Fruit fly (Drosophila melanogaster) whole organism, embryonic: ENCODE data around the gene NKCC.

Experiments
- CG10321 ChIP-seq: fragments of 200-800 bp; sonication (Bioruptor generic); IDR thresholded peaks from 2 replicates; pipeline ENCODE4 v1.3.6; 2022; ENCODE audit warnings: missing biosample characterization, missing genetic modification characterization
- CG11723 ChIP-seq: fragments of 200-800 bp; sonication (Bioruptor generic); optimal IDR thresholded peaks from 2 replicates; lab custom pipeline; 2017; ENCODE audit warnings: missing biosample characterization, mild to moderate bottlenecking, missing genetic modification characterization
- CG12236 ChIP-seq: fragments of 200-800 bp; sonication (Bioruptor generic); optimal IDR thresholded peaks from 2 replicates; lab custom pipeline; 2016; ENCODE audit warnings: missing biosample characterization, missing genetic modification characterization
- CG12769 ChIP-seq: fragments of 200-800 bp; sonication (Bioruptor generic); optimal IDR thresholded peaks from 2 replicates; lab custom pipeline; 2019; ENCODE audit warnings: missing biosample characterization, mild to moderate bottlenecking, missing genetic modification characterization, moderate library complexity
- CG13894 ChIP-seq: fragments of 200-800 bp; sonication (Bioruptor generic); optimal IDR thresholded peaks from 3 replicates; lab custom pipeline; 2018; ENCODE audit warnings: missing biosample characterization, mild to moderate bottlenecking, missing genetic modification characterization, moderate library complexity
- CG15011 ChIP-seq: fragments of 200-800 bp; sonication (Bioruptor generic); optimal IDR thresholded peaks from 3 replicates; lab custom pipeline; 2018; ENCODE audit warnings: missing biosample characterization, mild to moderate bottlenecking, missing genetic modification characterization
- CG15514 ChIP-seq: fragments of 200-800 bp; sonication (Bioruptor generic); optimal IDR thresholded peaks from 3 replicates; lab custom pipeline; 2017; ENCODE audit warnings: missing biosample characterization, missing genetic modification characterization, mild to moderate bottlenecking, moderate library complexity, missing genetic modification reagents
- CG17328 ChIP-seq: fragments of 200-800 bp; sonication (Bioruptor generic); IDR thresholded peaks from 2 replicates; pipeline ENCODE4 v1.3.6; 2022; ENCODE audit warnings: missing biosample characterization, missing genetic modification characterization
- CG17829 ChIP-seq: fragments of 200-800 bp; optimal IDR thresholded peaks from 2 replicates; lab custom pipeline; 2019; ENCODE audit warnings: missing biosample characterization, mild to moderate bottlenecking, missing genetic modification characterization, moderate library complexity
- CG1792 ChIP-seq: fragments of 200-800 bp; sonication (Bioruptor generic); optimal IDR thresholded peaks from 2 replicates; lab custom pipeline; 2016; ENCODE audit warnings: missing biosample characterization, missing genetic modification characterization
- CG34376 ChIP-seq: fragments of 200-800 bp; sonication (Bioruptor generic); optimal IDR thresholded peaks from 2 replicates; lab custom pipeline; 2018; ENCODE audit warnings: missing biosample characterization, mild to moderate bottlenecking, missing genetic modification characterization
- CG42726 ChIP-seq: fragments of 200-800 bp; sonication (Bioruptor generic); IDR thresholded peaks from 2 replicates; pipeline ENCODE4 v1.3.6; 2022; ENCODE audit warnings: missing biosample characterization, missing genetic modification characterization; ENCODE audit not compliant: partially characterized antibody
- CG4820 ChIP-seq: fragments of 200-800 bp; sonication (Bioruptor generic); optimal IDR thresholded peaks from 3 replicates; lab custom pipeline; 2016; ENCODE audit warnings: missing biosample characterization, missing genetic modification characterization
- CG5180 ChIP-seq: fragments of 200-800 bp; sonication (Bioruptor generic); optimal IDR thresholded peaks from 3 replicates; lab custom pipeline; 2017; ENCODE audit warnings: missing biosample characterization, missing genetic modification characterization, mild to moderate bottlenecking, moderate library complexity, missing genetic modification reagents
- CG9437 ChIP-seq: fragments of 200-800 bp; sonication (Bioruptor generic); optimal IDR thresholded peaks from 2 replicates; lab custom pipeline; 2018; ENCODE audit warnings: missing biosample characterization, mild to moderate bottlenecking, missing genetic modification characterization
- CG9727 ChIP-seq: fragments of 200-800 bp; sonication (Bioruptor generic); optimal IDR thresholded peaks from 3 replicates; lab custom pipeline; 2017; ENCODE audit warnings: missing biosample characterization, mild to moderate bottlenecking, missing genetic modification characterization
- CHES-1-like ChIP-seq: fragments of 200-800 bp; sonication (Bioruptor generic); optimal IDR thresholded peaks from 2 replicates; lab custom pipeline; 2016; ENCODE audit warnings: missing biosample characterization, missing genetic modification characterization
- CoRest ChIP-seq: fragments of 200-800 bp; sonication (Bioruptor generic); optimal IDR thresholded peaks from 3 replicates; lab custom pipeline; 2018; ENCODE audit warnings: missing biosample characterization, mild to moderate bottlenecking, missing genetic modification characterization, moderate library complexity
- Dbx ChIP-seq: fragments of 200-800 bp; sonication (Bioruptor generic); IDR thresholded peaks from 3 replicates; pipeline ENCODE4 v1.3.6; 2022; ENCODE audit warnings: missing biosample characterization, missing genetic modification characterization
- HHEX ChIP-seq: fragments of 200-800 bp; sonication (Bioruptor generic); optimal IDR thresholded peaks from 3 replicates; lab custom pipeline; 2017; ENCODE audit warnings: missing biosample characterization, mild to moderate bottlenecking, missing genetic modification characterization, missing genetic modification reagents
- HmgZ ChIP-seq: fragments of 200-800 bp; sonication (Bioruptor generic); optimal IDR thresholded peaks from 2 replicates; lab custom pipeline; 2018; ENCODE audit warnings: missing biosample characterization, mild to moderate bottlenecking, missing genetic modification characterization
- Hr3 ChIP-seq: fragments of 200-800 bp; sonication (Bioruptor generic); optimal IDR thresholded peaks from 3 replicates; lab custom pipeline; 2016; ENCODE audit warnings: missing biosample characterization, missing genetic modification characterization
- Jarid2 ChIP-seq: fragments of 200-800 bp; sonication (Bioruptor generic); optimal IDR thresholded peaks from 3 replicates; lab custom pipeline; 2017; ENCODE audit warnings: mild to moderate bottlenecking, missing biosample characterization, missing genetic modification reagents, missing genetic modification characterization
- Med ChIP-seq: fragments of 200-800 bp; sonication (Bioruptor generic); peaks from one replicate; lab custom pipeline; 2016; ENCODE audit warnings: missing biosample characterization, missing genetic modification characterization, mild to moderate bottlenecking, inconsistent platforms, moderate library complexity
- Meics ChIP-seq: fragments of 200-800 bp; sonication (Bioruptor generic); optimal IDR thresholded peaks from 2 replicates; lab custom pipeline; 2017; ENCODE audit warnings: missing biosample characterization, mild to moderate bottlenecking, missing genetic modification characterization
- Mes4 ChIP-seq: fragments of 200-800 bp; sonication (Bioruptor generic); optimal IDR thresholded peaks from 2 replicates; lab custom pipeline; 2016; ENCODE audit warnings: missing biosample characterization, missing genetic modification characterization
- NFAT ChIP-seq: fragments of 200-800 bp; sonication (Bioruptor generic); IDR thresholded peaks from 2 replicates; pipeline ENCODE4 v1.3.6; 2022; ENCODE audit warnings: missing biosample characterization, missing genetic modification characterization
- Pdp1 ChIP-seq, 2 experiments: fragments of 200-800 bp; sonication (Bioruptor generic); optimal IDR thresholded peaks; 3 replicates each; lab custom pipeline; 2016; ENCODE audit warnings: missing biosample characterization in 2 of 2, missing genetic modification characterization in 2 of 2, mild to moderate bottlenecking in 1 of 2, moderate library complexity in 1 of 2
- Ptx1 ChIP-seq: fragments of 200-800 bp; sonication (Bioruptor generic); IDR thresholded peaks from 2 replicates; pipeline ENCODE4 v1.3.6; 2022; ENCODE audit warnings: missing biosample characterization, missing genetic modification characterization
- Sox102F ChIP-seq: fragments of 200-800 bp; sonication (Bioruptor generic); optimal IDR thresholded peaks from 2 replicates; lab custom pipeline; 2018; ENCODE audit warnings: missing biosample characterization, mild to moderate bottlenecking, missing genetic modification characterization, moderate library complexity
- Xrp1 ChIP-seq: fragments of 200-800 bp; sonication (Bioruptor generic); IDR thresholded peaks from 2 replicates; pipeline ENCODE4 v1.3.6; 2022; ENCODE audit warnings: missing biosample characterization, missing genetic modification characterization
- YL-1 ChIP-seq: fragments of 200-800 bp; sonication (Bioruptor generic); optimal IDR thresholded peaks from 3 replicates; lab custom pipeline; 2017; ENCODE audit warnings: missing biosample characterization, mild to moderate bottlenecking, missing genetic modification characterization
- crp ChIP-seq, 2 experiments: fragments of 200-800 bp; sonication (Bioruptor generic); optimal IDR thresholded peaks; 2 replicates in 1 of 2; 3 replicates in 1 of 2; lab custom pipeline; 2017; ENCODE audit warnings: missing biosample characterization in 2 of 2, missing genetic modification characterization in 2 of 2, mild to moderate bottlenecking in 1 of 2, moderate library complexity in 1 of 2
- en ChIP-seq: fragments of 200-800 bp; sonication (Bioruptor generic); optimal IDR thresholded peaks from 2 replicates; lab custom pipeline; 2016; ENCODE audit warnings: missing biosample characterization, missing genetic modification characterization
- exex ChIP-seq: fragments of 200-800 bp; sonication (Bioruptor generic); optimal IDR thresholded peaks from 4 replicates; lab custom pipeline; 2018; ENCODE audit warnings: missing biosample characterization, mild to moderate bottlenecking, missing genetic modification characterization, moderate library complexity
- gem ChIP-seq: fragments of 200-800 bp; sonication (Bioruptor generic); optimal IDR thresholded peaks from 2 replicates; lab custom pipeline; 2019; ENCODE audit warnings: missing biosample characterization, mild to moderate bottlenecking, missing genetic modification characterization, moderate library complexity
- insv ChIP-seq, 2 experiments: fragments of 200-800 bp; sonication (Bioruptor generic); optimal IDR thresholded peaks; 3 replicates each; lab custom pipeline; 2016 to 2018; ENCODE audit warnings: missing biosample characterization in 2 of 2, missing genetic modification characterization in 2 of 2
- ken ChIP-seq: fragments of 200-800 bp; sonication (Bioruptor generic); IDR thresholded peaks from 3 replicates; pipeline ENCODE4 v1.3.6; 2022; ENCODE audit warnings: missing biosample characterization, missing genetic modification characterization
- mirr ChIP-seq: fragments of 200-800 bp; sonication (Bioruptor generic); optimal IDR thresholded peaks from 3 replicates; lab custom pipeline; 2018; ENCODE audit warnings: missing biosample characterization, mild to moderate bottlenecking, missing genetic modification characterization
- nerfin-1 ChIP-seq: fragments of 200-800 bp; sonication (Bioruptor generic); optimal IDR thresholded peaks from 3 replicates; lab custom pipeline; 2019; ENCODE audit warnings: missing biosample characterization, mild to moderate bottlenecking, missing genetic modification characterization, moderate library complexity
- nmo ChIP-seq: fragments of 200-800 bp; sonication (Bioruptor generic); optimal IDR thresholded peaks from 2 replicates; lab custom pipeline; 2018; ENCODE audit warnings: missing biosample characterization, mild to moderate bottlenecking, missing genetic modification characterization, moderate library complexity
- scrt ChIP-seq: fragments of 200-800 bp; sonication (Bioruptor generic); optimal IDR thresholded peaks from 2 replicates; lab custom pipeline; 2018; ENCODE audit warnings: missing biosample characterization, mild to moderate bottlenecking, missing genetic modification characterization, moderate library complexity
- so ChIP-seq: fragments of 200-800 bp; sonication (Bioruptor generic); IDR thresholded peaks from 3 replicates; pipeline ENCODE4 v1.3.6; 2022; ENCODE audit warnings: missing biosample characterization, missing genetic modification characterization
- ssp ChIP-seq: fragments of 200-800 bp; sonication (Bioruptor generic); IDR thresholded peaks from 2 replicates; pipeline ENCODE4 v1.3.6; 2022; ENCODE audit warnings: missing biosample characterization, missing genetic modification characterization
- sug ChIP-seq: fragments of 200-800 bp; optimal IDR thresholded peaks from 2 replicates; lab custom pipeline; 2019; ENCODE audit warnings: missing biosample characterization, mild to moderate bottlenecking, missing genetic modification characterization, moderate library complexity
- tna ChIP-seq: fragments of 200-800 bp; sonication (Bioruptor generic); IDR thresholded peaks from 2 replicates; pipeline ENCODE4 v1.3.6; 2022; ENCODE audit warnings: missing biosample characterization, missing genetic modification characterization; ENCODE audit not compliant: partially characterized antibody
- toy ChIP-seq: fragments of 200-800 bp; sonication (Bioruptor generic); IDR thresholded peaks from 2 replicates; pipeline ENCODE4 v1.3.6; 2022; ENCODE audit warnings: missing biosample characterization, missing genetic modification characterization
- unpg ChIP-seq: fragments of 200-800 bp; sonication (Bioruptor generic); optimal IDR thresholded peaks from 3 replicates; lab custom pipeline; 2018; ENCODE audit warnings: missing biosample characterization, mild to moderate bottlenecking, missing genetic modification characterization, moderate library complexity

NKCC gene

dm6 chr3R:5503789-5504387 is 1.4 kb upstream of the NKCC start (continued):
- TF ChIP-seq mirr (GFP tag; lab: Kevin White, UChicago) (peak; percentile 82), Sox102F (GFP tag; lab: Kevin White, UChicago) (no peak), insv (GFP tag; optimal IDR thresholded peaks at IDR 0.05; lab: Kevin White, UChicago) (no peak), gem (tag; lab: Kevin White, UChicago) (peak; percentile 76), CG5180 (GFP tag; lab: Kevin White, UChicago) (peak; percentile 81), exex (tag; lab: Kevin White, UChicago) (peak; percentile 70), unpg (GFP tag; lab: Kevin White, UChicago) (no peak), CG12769 (peak; percentile 19), CG15514 (GFP tag; lab: Kevin White, UChicago) (peak; percentile 12), CG13894 (peak; percentile 64), NFAT (GFP tag; lab: Robert Waterston, UW) (no peak), CG34376 (GFP tag; lab: Kevin White, UChicago) (peak; percentile 64), Med (GFP tag; lab: Kevin White, UChicago) (peak; percentile 76)

dm6 chr3R:5497600-5497999 is 4.9 kb downstream of the NKCC start:
- TF ChIP-seq HmgZ (tag; lab: Kevin White, UChicago) (no peak), CG9727 (GFP tag; lab: Kevin White, UChicago) (no peak), CG42726 (GFP tag; lab: Robert Waterston, UW) (no peak), CG9437 (no peak), CG12236 (GFP tag; lab: Kevin White, UChicago) (no peak), nerfin-1 (no peak), Sox102F (GFP tag; lab: Kevin White, UChicago) (no peak), Jarid2 (GFP tag; lab: Kevin White, UChicago) (no peak), sug (tag; lab: Kevin White, UChicago) (peak; percentile 85), tna (no peak), CoRest (tag; lab: Kevin White, UChicago) (no peak), CG1792 (GFP tag; lab: Kevin White, UChicago) (no peak), Pdp1 (GFP tag; optimal IDR thresholded peaks at IDR 0.05; lab: Kevin White, UChicago) (peak in 1 of 2 experiments; percentile 9), scrt (GFP tag; lab: Kevin White, UChicago) (no peak), CG17829 (no peak), toy (no peak), en (GFP tag; lab: Kevin White, UChicago) (no peak), so (GFP tag; lab: Robert Waterston, UW) (0 out of 3 replicates have a peak, but pooled peaks have one; percentile 43), CG11723 (GFP tag; lab: Kevin White, UChicago) (no peak), Dbx (GFP tag; lab: Robert Waterston, UW) (0 out of 3 replicates have a peak, but pooled peaks have one; percentile 5), nmo (GFP tag; lab: Kevin White, UChicago) (no peak), ken (no peak), Meics (GFP tag; lab: Kevin White, UChicago) (no peak), Ptx1 (GFP tag; lab: Robert Waterston, UW) (no peak), CG17328 (GFP tag; lab: Robert Waterston, UW) (no peak), YL-1 (no peak), CG4820 (no peak), HHEX (GFP tag; lab: Kevin White, UChicago) (no peak), Mes4 (GFP tag; lab: Kevin White, UChicago) (no peak), Xrp1 (no peak), mirr (GFP tag; lab: Kevin White, UChicago) (peak; percentile 52), CG15011 (GFP tag; lab: Kevin White, UChicago) (no peak), CHES-1-like (no peak), crp (GFP tag; optimal IDR thresholded peaks at IDR 0.05; lab: Kevin White, UChicago) (no peak), CG10321 (no peak), Hr3 (GFP tag; lab: Kevin White, UChicago) (no peak), insv (GFP tag; optimal IDR thresholded peaks at IDR 0.05; lab: Kevin White, UChicago) (no peak), ssp (GFP tag; lab: Robert Waterston, UW) (no peak)
